Worm (Caenorhabditis elegans) whole organism, L4 larva: ENCODE results near the gene C17A2.4.

Experiments used
- F49E8.2 ChIP-seq: sonication (generic microtip); optimal IDR thresholded peaks from 2 replicates; lab custom pipeline; 2016; ENCODE audit warnings: missing compliant biosample characterization, mild to moderate bottlenecking, missing genetic modification characterization, borderline replicate concordance
- R02D3.7 ChIP-seq: fragments of 150-350 bp; sonication (generic microtip); optimal IDR thresholded peaks from 3 replicates; lab custom pipeline; 2014; ENCODE audit warnings: missing biosample characterization, missing genetic modification characterization
- T20F7.1 ChIP-seq: fragments of 200-800 bp; sonication (Bioruptor generic); optimal IDR thresholded peaks from 2 replicates; lab custom pipeline; 2018; ENCODE audit warnings: mild to moderate bottlenecking, missing genetic modification characterization, missing compliant biosample characterization
- T26A8.4 ChIP-seq: fragments of 200-800 bp; sonication (Bioruptor generic); IDR thresholded peaks from 2 replicates; pipeline ENCODE4 v1.3.6; 2022; ENCODE audit warnings: missing genetic modification characterization, missing compliant biosample characterization
- aha-1 ChIP-seq: fragments of 150-350 bp; peaks from one replicate; lab custom pipeline; 2014; ENCODE audit warnings: missing biosample characterization, missing genetic modification characterization
- ceh-44 ChIP-seq: fragments of 200-800 bp; sonication (Bioruptor generic); IDR thresholded peaks from 2 replicates; pipeline ENCODE4 v1.3.6; 2022; ENCODE audit warnings: missing genetic modification reagents, missing genetic modification characterization, missing compliant biosample characterization
- daf-16 ChIP-seq, 3 experiments: sonication (generic microtip); optimal IDR thresholded peaks; 2 replicates each; lab custom pipeline; 2016 to 2017; ENCODE audit warnings: missing genetic modification characterization in 3 of 3, missing genetic modification reagents in 3 of 3, mild to moderate bottlenecking in 2 of 3, missing compliant biosample characterization in 2 of 3, missing biosample characterization in 1 of 3, moderate library complexity in 1 of 3
- dmd-6 ChIP-seq: fragments of 200-800 bp; sonication (Bioruptor generic); IDR thresholded peaks from 2 replicates; pipeline ENCODE4 v1.3.6; 2022; ENCODE audit warnings: missing genetic modification reagents, missing genetic modification characterization, missing compliant biosample characterization
- dmd-8 ChIP-seq: fragments of 200-800 bp; sonication (Bioruptor generic); IDR thresholded peaks from 2 replicates; pipeline ENCODE4 v1.3.6; 2022; ENCODE audit warnings: missing genetic modification characterization, missing compliant biosample characterization
- dmd-9 ChIP-seq: fragments of 200-800 bp; sonication (Bioruptor generic); IDR thresholded peaks from 2 replicates; pipeline ENCODE4 v1.3.6; 2022; ENCODE audit warnings: missing genetic modification reagents, missing genetic modification characterization, missing compliant biosample characterization
- dpl-1 ChIP-seq: fragments of 150-350 bp; optimal IDR thresholded peaks from 2 replicates; lab custom pipeline; 2014; ENCODE audit warnings: missing biosample characterization, missing genetic modification reagents, missing genetic modification characterization
- duxl-1 ChIP-seq: sonication (generic microtip); optimal IDR thresholded peaks from 2 replicates; lab custom pipeline; 2016; ENCODE audit warnings: mild to moderate bottlenecking, missing genetic modification characterization, moderate library complexity, missing compliant biosample characterization; ENCODE audit not compliant: poor library complexity
- dve-1 ChIP-seq: sonication (generic microtip); optimal IDR thresholded peaks from 2 replicates; lab custom pipeline; 2017; ENCODE audit warnings: antibody characterized with exemption, mild to moderate bottlenecking, missing genetic modification characterization, missing compliant biosample characterization; ENCODE audit not compliant: insufficient read depth
- fkh-10 ChIP-seq: fragments of 150-350 bp; optimal IDR thresholded peaks from 2 replicates; lab custom pipeline; 2014; ENCODE audit warnings: missing biosample characterization, missing genetic modification reagents, missing genetic modification characterization
- fos-1 ChIP-seq: fragments of 150-350 bp; optimal IDR thresholded peaks from 2 replicates; lab custom pipeline; 2014; ENCODE audit warnings: missing biosample characterization, missing genetic modification characterization
- gei-8 ChIP-seq: fragments of 200-800 bp; sonication (Bioruptor generic); optimal IDR thresholded peaks from 2 replicates; lab custom pipeline; 2018; ENCODE audit warnings: mild to moderate bottlenecking, missing genetic modification characterization, missing compliant biosample characterization
- hif-1 ChIP-seq, 2 experiments: sonication (generic microtip); optimal IDR thresholded peaks; 2 replicates each; lab custom pipeline; 2016 to 2017; ENCODE audit warnings: missing compliant biosample characterization in 2 of 2, missing genetic modification characterization in 2 of 2, missing genetic modification reagents in 2 of 2, missing genotype in 2 of 2, mild to moderate bottlenecking in 1 of 2
- hlh-11 ChIP-seq: fragments of 200-800 bp; sonication (Bioruptor generic); optimal IDR thresholded peaks from 2 replicates; lab custom pipeline; 2018; ENCODE audit warnings: mild to moderate bottlenecking, missing genetic modification characterization, missing compliant biosample characterization
- hlh-30 ChIP-seq: sonication (generic microtip); optimal IDR thresholded peaks from 2 replicates; lab custom pipeline; 2017; ENCODE audit warnings: antibody characterized with exemption, mild to moderate bottlenecking, missing genetic modification characterization, missing compliant biosample characterization; ENCODE audit not compliant: insufficient read depth
- hmg-1.1 ChIP-seq: fragments of 200-800 bp; sonication (Bioruptor generic); IDR thresholded peaks from 2 replicates; pipeline ENCODE4 v1.3.6; 2022; ENCODE audit warnings: missing genetic modification reagents, missing genetic modification characterization, missing compliant biosample characterization
- lin-13 ChIP-seq: fragments of 150-350 bp; optimal IDR thresholded peaks from 2 replicates; lab custom pipeline; 2014; ENCODE audit warnings: missing biosample characterization, missing genetic modification reagents, missing genetic modification characterization
- lin-38 ChIP-seq: fragments of 200-800 bp; sonication (Bioruptor generic); IDR thresholded peaks from 2 replicates; pipeline ENCODE4 v1.3.6; 2022; ENCODE audit warnings: missing genetic modification reagents, missing genetic modification characterization, missing compliant biosample characterization
- lsy-2 ChIP-seq, 2 experiments: fragments of 150-350 bp in 1 of 2; sonication (generic microtip) in 1 of 2; optimal IDR thresholded peaks; 2 replicates each; lab custom pipeline; 2014 to 2017; ENCODE audit warnings: missing biosample characterization in 2 of 2, missing genetic modification characterization in 2 of 2
- madf-5 ChIP-seq, 2 experiments: fragments of 200-800 bp; sonication (Bioruptor generic); IDR thresholded peaks; 2 replicates each; pipeline ENCODE4 v1.3.6; 2022; ENCODE audit warnings: missing compliant biosample characterization in 2 of 2, missing genetic modification characterization in 2 of 2
- mdl-1 ChIP-seq, 2 experiments: fragments of 150-350 bp in 1 of 2; sonication (generic microtip) in 1 of 2; optimal IDR thresholded peaks; 2 replicates each; lab custom pipeline; 2014 to 2017; ENCODE audit warnings: missing biosample characterization in 2 of 2, missing genetic modification characterization in 2 of 2
- mes-2 ChIP-seq: sonication (generic microtip); optimal IDR thresholded peaks from 2 replicates; lab custom pipeline; 2016; ENCODE audit warnings: missing genotype, mild to moderate bottlenecking, missing genetic modification characterization, missing compliant biosample characterization; ENCODE audit not compliant: poor library complexity, severe bottlenecking
- mxl-3 ChIP-seq: fragments of 200-800 bp; sonication (Bioruptor generic); optimal IDR thresholded peaks from 2 replicates; lab custom pipeline; 2018; ENCODE audit warnings: mild to moderate bottlenecking, missing genetic modification characterization, missing compliant biosample characterization
- nhr-102 ChIP-seq: sonication (generic microtip); optimal IDR thresholded peaks from 2 replicates; lab custom pipeline; 2016; ENCODE audit warnings: mild to moderate bottlenecking, missing genetic modification characterization, moderate library complexity, missing compliant biosample characterization
- nhr-28 ChIP-seq: fragments of 150-350 bp; optimal IDR thresholded peaks from 2 replicates; lab custom pipeline; 2014; ENCODE audit warnings: missing biosample characterization, missing genetic modification characterization
- nhr-6 ChIP-seq: fragments of 150-350 bp; optimal IDR thresholded peaks from 2 replicates; lab custom pipeline; 2014; ENCODE audit warnings: missing biosample characterization, missing genetic modification characterization
- nhr-77 ChIP-seq: fragments of 150-350 bp; optimal IDR thresholded peaks from 2 replicates; lab custom pipeline; 2014; ENCODE audit warnings: missing biosample characterization, missing genetic modification characterization
- pha-4 ChIP-seq, 2 experiments: fragments of 150-350 bp in 1 of 2; fragments of 200-800 bp in 1 of 2; sonication (Bioruptor generic) in 1 of 2; IDR thresholded peaks in 1 of 2; optimal IDR thresholded peaks in 1 of 2; 2 replicates each; pipeline versions ENCODE4 v1.3.6 to Lab custom; 2014 to 2022; ENCODE audit warnings: missing genetic modification characterization in 2 of 2, missing genetic modification reagents in 2 of 2, missing biosample characterization in 1 of 2, missing compliant biosample characterization in 1 of 2
- php-3 ChIP-seq: fragments of 200-800 bp; sonication (Bioruptor generic); IDR thresholded peaks from 2 replicates; pipeline ENCODE4 v1.3.6; 2022; ENCODE audit warnings: missing genetic modification reagents, missing genetic modification characterization, missing compliant biosample characterization
- pqm-1 ChIP-seq: sonication (generic microtip); optimal IDR thresholded peaks from 2 replicates; lab custom pipeline; 2017; ENCODE audit warnings: missing biosample characterization, missing genetic modification characterization
- rbr-2 ChIP-seq: sonication (generic microtip); optimal IDR thresholded peaks from 2 replicates; lab custom pipeline; 2016; ENCODE audit warnings: missing genotype, missing genetic modification characterization, missing compliant biosample characterization
- spr-1 ChIP-seq: sonication (generic microtip); optimal IDR thresholded peaks from 2 replicates; lab custom pipeline; 2016; ENCODE audit warnings: mild to moderate bottlenecking, missing genetic modification characterization, missing compliant biosample characterization
- unc-130 ChIP-seq: sonication (generic microtip); optimal IDR thresholded peaks from 2 replicates; lab custom pipeline; 2016; ENCODE audit warnings: missing genetic modification reagents, missing genetic modification characterization, missing compliant biosample characterization
- unc-39 ChIP-seq: sonication (generic microtip); optimal IDR thresholded peaks from 2 replicates; lab custom pipeline; 2017; ENCODE audit warnings: missing biosample characterization, missing genetic modification characterization
- zip-11 ChIP-seq: fragments of 200-800 bp; sonication (Bioruptor generic); IDR thresholded peaks from 2 replicates; pipeline ENCODE4 v1.3.6; 2022; ENCODE audit warnings: missing genetic modification characterization, missing compliant biosample characterization
- ztf-7 ChIP-seq: fragments of 150-350 bp; optimal IDR thresholded peaks from 2 replicates; lab custom pipeline; 2014; ENCODE audit warnings: missing biosample characterization, missing genetic modification characterization

Gene C17A2.4

ce11 chrII:3806964-3807363, 32.7 kb upstream of the C17A2.4 start, which contains the start of gene F54D10.4:
F54D10.4 (minus strand) TSS chrII:3807064.
- TF ChIP-seq aha-1 (tag; lab: Kevin White, UChicago) (peak; percentile 82), mdl-1 (tag; optimal IDR thresholded peaks at IDR 0.05; lab: Kevin White, UChicago) (no peak)

- TF ChIP-seq fkh-10 (GFP tag; lab: Kevin White, UChicago), result no peak
- TF ChIP-seq lin-13 (GFP tag; lab: Kevin White, UChicago), result peak; percentile 31
- peak in 1 of 2 experiments; percentile 12 for TF ChIP-seq mdl-1 (tag; optimal IDR thresholded peaks at IDR 0.05; lab: Kevin White, UChicago)
- no peak for TF ChIP-seq ceh-44 (GFP tag; lab: Robert Waterston, UW)
- peak; percentile 84 for TF ChIP-seq duxl-1
- TF ChIP-seq mes-2 (tag; lab: Kevin White, UChicago), result peak; percentile 91
- peak; percentile 93 for TF ChIP-seq aha-1 (tag; lab: Kevin White, UChicago)
- TF ChIP-seq unc-39 (tag; lab: Kevin White, UChicago), result no peak
- peak; percentile 35 for TF ChIP-seq hlh-11 (tag; lab: Kevin White, UChicago)
- peak; percentile 48 for TF ChIP-seq unc-130
- peak; percentile 46 for TF ChIP-seq nhr-6 (tag; lab: Kevin White, UChicago)
- TF ChIP-seq rbr-2 (tag; lab: Kevin White, UChicago), result peak; percentile 63
- peak; percentile 35; the same call in 1 of the 2 replicates for TF ChIP-seq pha-4 (GFP tag; IDR thresholded peaks at IDR 0.05; lab: Robert Waterston, UW)
- no peak for TF ChIP-seq pha-4 (tag; optimal IDR thresholded peaks at IDR 0.05; lab: Kevin White, UChicago)
- peak; percentile 51; the same call in 1 of the 2 replicates for TF ChIP-seq hmg-1.1 (GFP tag; lab: Robert Waterston, UW)
- TF ChIP-seq T26A8.4 (GFP tag; lab: Robert Waterston, UW), result peak; percentile 63
- no peak for TF ChIP-seq daf-16 (GFP tag; optimal IDR thresholded peaks at IDR 0.05; lab: Kevin White, UChicago)
- TF ChIP-seq daf-16 (tag; optimal IDR thresholded peaks at IDR 0.05; lab: Kevin White, UChicago), result no peak
- TF ChIP-seq nhr-77 (tag; lab: Kevin White, UChicago), result peak; percentile 12
- TF ChIP-seq nhr-28 (tag; lab: Kevin White, UChicago), result peak; percentile 28
- TF ChIP-seq spr-1 (tag; lab: Kevin White, UChicago), result peak; percentile 45
- TF ChIP-seq mxl-3, result no peak
- TF ChIP-seq hif-1 (tag; optimal IDR thresholded peaks at IDR 0.05; lab: Kevin White, UChicago), result peak in 1 of 2 experiments; percentile 18
- TF ChIP-seq R02D3.7 (tag; lab: Kevin White, UChicago), result peak; percentile 95
- peak; percentile 7 for TF ChIP-seq fos-1 (tag; lab: Kevin White, UChicago)
- peak; percentile 95 for TF ChIP-seq dpl-1 (GFP tag; lab: Kevin White, UChicago)
- no peak for TF ChIP-seq dmd-9 (GFP tag; lab: Robert Waterston, UW)
Measured at ce11 chrII:3808104-3808503, 31.6 kb upstream of the C17A2.4 start, which contains the start of gene F54D10.5. F54D10.5 (minus strand) TSS chrII:3808177.

- TF ChIP-seq lin-38, result 0 out of 2 replicates have a peak, but pooled peaks have one; percentile 12
- no peak for TF ChIP-seq ztf-7
- peak; percentile 56 for TF ChIP-seq F49E8.2 (tag; lab: Kevin White, UChicago)
Measured at ce11 chrII:3808643-3809042, 31.0 kb upstream of the C17A2.4 start.

- no peak for TF ChIP-seq ztf-7
- TF ChIP-seq nhr-28 (tag; lab: Kevin White, UChicago), result peak; percentile 76
- TF ChIP-seq spr-1 (tag; lab: Kevin White, UChicago), result peak; percentile 27
- no peak for TF ChIP-seq aha-1 (tag; lab: Kevin White, UChicago)
- TF ChIP-seq mes-2 (tag; lab: Kevin White, UChicago), result peak; percentile 47
- TF ChIP-seq lin-13 (GFP tag; lab: Kevin White, UChicago), result peak; percentile 24
- no peak for TF ChIP-seq dmd-8 (GFP tag; lab: Robert Waterston, UW)
- 0 out of 2 replicates have a peak, but pooled peaks have one; percentile 7 for TF ChIP-seq lin-38
- TF ChIP-seq nhr-102, result peak; percentile 30
- no peak for TF ChIP-seq pha-4 (GFP tag; IDR thresholded peaks at IDR 0.05; lab: Robert Waterston, UW)
- TF ChIP-seq pha-4 (tag; optimal IDR thresholded peaks at IDR 0.05; lab: Kevin White, UChicago), result peak; percentile 75
- peak in 1 of 2 experiments; percentile 5 for TF ChIP-seq mdl-1 (tag; optimal IDR thresholded peaks at IDR 0.05; lab: Kevin White, UChicago)
- peak in 1 of 2 experiments; percentile 64 for TF ChIP-seq daf-16 (GFP tag; optimal IDR thresholded peaks at IDR 0.05; lab: Kevin White, UChicago)
- peak; percentile 77 for TF ChIP-seq daf-16 (tag; optimal IDR thresholded peaks at IDR 0.05; lab: Kevin White, UChicago)
- TF ChIP-seq pqm-1 (tag; lab: Kevin White, UChicago), result peak; percentile 35
- peak; percentile 34 for TF ChIP-seq hlh-30
- peak in 1 of 2 experiments; percentile 49 for TF ChIP-seq lsy-2 (tag; optimal IDR thresholded peaks at IDR 0.05; lab: Kevin White, UChicago)
- TF ChIP-seq dmd-6 (GFP tag; lab: Robert Waterston, UW), result peak; percentile 36; the same call in 1 of the 2 replicates
- TF ChIP-seq php-3 (GFP tag; lab: Robert Waterston, UW), result 0 out of 2 replicates have a peak, but pooled peaks have one; percentile 36
- no peak for TF ChIP-seq T20F7.1 (GFP tag; lab: Kevin White, UChicago)
- no peak for TF ChIP-seq zip-11 (GFP tag; lab: Robert Waterston, UW)
- peak; percentile 13 for TF ChIP-seq dpl-1 (GFP tag; lab: Kevin White, UChicago)
- peak; percentile 87 for TF ChIP-seq dve-1 (tag; lab: Kevin White, UChicago)
- TF ChIP-seq madf-5 (GFP tag; IDR thresholded peaks at IDR 0.05; lab: Robert Waterston, UW), result no peak
- TF ChIP-seq gei-8 (GFP tag; lab: Kevin White, UChicago), result no peak
Measured at ce11 chrII:3810550-3810949, 29.1 kb upstream of the C17A2.4 start.
